Fruit fly (Drosophila melanogaster) whole organism, embryonic: ENCODE results near the gene CG13108.

Experiments used
- Aef1 ChIP-seq: fragments of 200-800 bp; sonication (Bioruptor generic); IDR thresholded peaks from 3 replicates; pipeline ENCODE4 v1.3.6; 2022; ENCODE audit warnings: missing biosample characterization, missing genetic modification characterization
- Blimp-1 ChIP-seq: fragments of 200-800 bp; sonication (Bioruptor generic); optimal IDR thresholded peaks from 3 replicates; lab custom pipeline; 2018; ENCODE audit warnings: missing biosample characterization, missing genetic modification characterization, mild to moderate bottlenecking, moderate library complexity, missing genetic modification reagents
- CG10462 ChIP-seq: fragments of 200-800 bp; sonication (Bioruptor generic); optimal IDR thresholded peaks from 2 replicates; lab custom pipeline; 2016; ENCODE audit warnings: missing biosample characterization, missing genetic modification characterization
- CG11247 ChIP-seq: fragments of 200-800 bp; sonication (Bioruptor generic); IDR thresholded peaks from 2 replicates; pipeline ENCODE4 v1.3.6; 2022; ENCODE audit warnings: missing biosample characterization, missing genetic modification characterization
- CG12155 ChIP-seq: fragments of 200-800 bp; sonication (Bioruptor generic); optimal IDR thresholded peaks from 3 replicates; lab custom pipeline; 2016; ENCODE audit warnings: missing biosample characterization, missing genetic modification characterization
- CG12236 ChIP-seq: fragments of 200-800 bp; sonication (Bioruptor generic); optimal IDR thresholded peaks from 2 replicates; lab custom pipeline; 2016; ENCODE audit warnings: missing biosample characterization, missing genetic modification characterization
- CG13894 ChIP-seq: fragments of 200-800 bp; sonication (Bioruptor generic); optimal IDR thresholded peaks from 3 replicates; lab custom pipeline; 2018; ENCODE audit warnings: missing biosample characterization, mild to moderate bottlenecking, missing genetic modification characterization, moderate library complexity
- CG18476 ChIP-seq: fragments of 200-800 bp; sonication (Bioruptor generic); optimal IDR thresholded peaks from 2 replicates; lab custom pipeline; 2016; ENCODE audit warnings: missing biosample characterization, mild to moderate bottlenecking, missing genetic modification characterization
- CG2116 ChIP-seq: fragments of 200-800 bp; sonication (Bioruptor generic); optimal IDR thresholded peaks from 3 replicates; lab custom pipeline; 2018; ENCODE audit warnings: missing biosample characterization, mild to moderate bottlenecking, missing genetic modification characterization
- CG2199 ChIP-seq: fragments of 200-800 bp; sonication (Bioruptor generic); IDR thresholded peaks from 3 replicates; pipeline ENCODE4 v1.3.6; 2022; ENCODE audit warnings: missing biosample characterization, missing genetic modification characterization
- CG31388 ChIP-seq: fragments of 200-800 bp; sonication (Bioruptor generic); optimal IDR thresholded peaks from 2 replicates; lab custom pipeline; 2016; ENCODE audit warnings: missing biosample characterization, missing genetic modification characterization
- CG32767 ChIP-seq: fragments of 200-800 bp; sonication (Bioruptor generic); IDR thresholded peaks from 2 replicates; pipeline ENCODE4 v1.3.6; 2022; ENCODE audit warnings: missing biosample characterization, missing genetic modification characterization
- CG33213 ChIP-seq: fragments of 200-800 bp; sonication (Bioruptor generic); optimal IDR thresholded peaks from 3 replicates; lab custom pipeline; 2016; ENCODE audit warnings: missing biosample characterization, missing genetic modification characterization
- CG4820 ChIP-seq: fragments of 200-800 bp; sonication (Bioruptor generic); optimal IDR thresholded peaks from 3 replicates; lab custom pipeline; 2016; ENCODE audit warnings: missing biosample characterization, missing genetic modification characterization
- CG5180 ChIP-seq: fragments of 200-800 bp; sonication (Bioruptor generic); optimal IDR thresholded peaks from 3 replicates; lab custom pipeline; 2017; ENCODE audit warnings: missing biosample characterization, missing genetic modification characterization, mild to moderate bottlenecking, moderate library complexity, missing genetic modification reagents
- CG8478 ChIP-seq: fragments of >200 bp; optimal IDR thresholded peaks from 2 replicates; lab custom pipeline; 2018
- CG9727 ChIP-seq: fragments of 200-800 bp; sonication (Bioruptor generic); optimal IDR thresholded peaks from 3 replicates; lab custom pipeline; 2017; ENCODE audit warnings: missing biosample characterization, mild to moderate bottlenecking, missing genetic modification characterization
- CG9797 ChIP-seq: fragments of 200-800 bp; sonication (Bioruptor generic); optimal IDR thresholded peaks from 3 replicates; lab custom pipeline; 2018; ENCODE audit warnings: missing biosample characterization, mild to moderate bottlenecking, missing genetic modification characterization
- CG9876 ChIP-seq: fragments of 200-800 bp; sonication (Bioruptor generic); optimal IDR thresholded peaks from 2 replicates; lab custom pipeline; 2016; ENCODE audit warnings: missing biosample characterization, missing genetic modification characterization
- CoRest ChIP-seq: fragments of 200-800 bp; sonication (Bioruptor generic); optimal IDR thresholded peaks from 3 replicates; lab custom pipeline; 2018; ENCODE audit warnings: missing biosample characterization, mild to moderate bottlenecking, missing genetic modification characterization, moderate library complexity
- Dip2 ChIP-seq: fragments of 200-800 bp; sonication (Bioruptor generic); IDR thresholded peaks from 2 replicates; pipeline ENCODE4 v1.3.6; 2022; ENCODE audit warnings: missing biosample characterization, missing genetic modification characterization
- Eip74EF ChIP-seq, 2 experiments: fragments of 200-800 bp in 1 of 2; fragments of >200 bp in 1 of 2; sonication (Bioruptor generic) in 1 of 2; optimal IDR thresholded peaks; 2 replicates each; lab custom pipeline; 2017 to 2019; ENCODE audit warnings: missing biosample characterization in 2 of 2, missing genetic modification characterization in 2 of 2, mild to moderate bottlenecking in 1 of 2, moderate library complexity in 1 of 2
- HHEX ChIP-seq: fragments of 200-800 bp; sonication (Bioruptor generic); optimal IDR thresholded peaks from 3 replicates; lab custom pipeline; 2017; ENCODE audit warnings: missing biosample characterization, mild to moderate bottlenecking, missing genetic modification characterization, missing genetic modification reagents
- Hand ChIP-seq: fragments of 200-800 bp; sonication (Bioruptor generic); optimal IDR thresholded peaks from 2 replicates; lab custom pipeline; 2017; ENCODE audit warnings: mild to moderate bottlenecking, missing biosample characterization, missing genetic modification reagents, missing genetic modification characterization
- Hr39 ChIP-seq: fragments of >200 bp; optimal IDR thresholded peaks from 2 replicates; lab custom pipeline; 2017
- Meics ChIP-seq: fragments of 200-800 bp; sonication (Bioruptor generic); optimal IDR thresholded peaks from 2 replicates; lab custom pipeline; 2017; ENCODE audit warnings: missing biosample characterization, mild to moderate bottlenecking, missing genetic modification characterization
- Oli ChIP-seq: fragments of 200-800 bp; sonication (Bioruptor generic); optimal IDR thresholded peaks from 2 replicates; lab custom pipeline; 2018; ENCODE audit warnings: missing biosample characterization, mild to moderate bottlenecking, missing genetic modification characterization, moderate library complexity
- Pdp1 ChIP-seq, 2 experiments: fragments of 200-800 bp; sonication (Bioruptor generic); optimal IDR thresholded peaks; 3 replicates each; lab custom pipeline; 2016; ENCODE audit warnings: missing biosample characterization in 2 of 2, missing genetic modification characterization in 2 of 2, mild to moderate bottlenecking in 1 of 2, moderate library complexity in 1 of 2
- Scr ChIP-seq: fragments of 200-800 bp; sonication (Bioruptor generic); IDR thresholded peaks from 2 replicates; pipeline ENCODE4 v1.3.6; 2022; ENCODE audit warnings: missing biosample characterization, missing genetic modification characterization; ENCODE audit not compliant: partially characterized antibody
- Sin3A ChIP-seq: fragments of >200 bp; optimal IDR thresholded peaks from 2 replicates; lab custom pipeline; 2018
- TFAM ChIP-seq: fragments of 200-800 bp; sonication (Bioruptor generic); optimal IDR thresholded peaks from 2 replicates; lab custom pipeline; 2017; ENCODE audit warnings: missing biosample characterization, missing genetic modification characterization, inconsistent platforms
- ash1 ChIP-seq: fragments of 200-800 bp; sonication (Bioruptor generic); optimal IDR thresholded peaks from 2 replicates; lab custom pipeline; 2018; ENCODE audit warnings: missing biosample characterization, mild to moderate bottlenecking, missing genetic modification characterization
- crp ChIP-seq, 2 experiments: fragments of 200-800 bp; sonication (Bioruptor generic); optimal IDR thresholded peaks; 2 replicates in 1 of 2; 3 replicates in 1 of 2; lab custom pipeline; 2017; ENCODE audit warnings: missing biosample characterization in 2 of 2, missing genetic modification characterization in 2 of 2, mild to moderate bottlenecking in 1 of 2, moderate library complexity in 1 of 2
- dpn ChIP-seq, 2 experiments: fragments of 200-800 bp; sonication (Bioruptor generic); optimal IDR thresholded peaks; 3 replicates each; lab custom pipeline; 2016; ENCODE audit warnings: missing biosample characterization in 2 of 2, missing genetic modification characterization in 2 of 2
- fru ChIP-seq: fragments of >200 bp; optimal IDR thresholded peaks from 2 replicates; lab custom pipeline; 2017
- gce ChIP-seq: fragments of 200-800 bp; sonication (Bioruptor generic); IDR thresholded peaks from 3 replicates; pipeline ENCODE4 v1.3.6; 2022; ENCODE audit warnings: missing biosample characterization, missing genetic modification characterization
- hb ChIP-seq: fragments of 200-800 bp; sonication (Bioruptor generic); IDR thresholded peaks from 3 replicates; pipeline ENCODE4 v1.3.6; 2022; ENCODE audit warnings: missing biosample characterization, missing genetic modification characterization; ENCODE audit not compliant: partially characterized antibody
- ind ChIP-seq: fragments of 200-800 bp; sonication (Bioruptor generic); optimal IDR thresholded peaks from 3 replicates; lab custom pipeline; 2016; ENCODE audit warnings: missing biosample characterization, missing genetic modification characterization
- lilli ChIP-seq: fragments of 200-800 bp; sonication (Bioruptor generic); optimal IDR thresholded peaks from 3 replicates; lab custom pipeline; 2016; ENCODE audit warnings: missing biosample characterization, missing genetic modification characterization
- nerfin-1 ChIP-seq: fragments of 200-800 bp; sonication (Bioruptor generic); optimal IDR thresholded peaks from 3 replicates; lab custom pipeline; 2019; ENCODE audit warnings: missing biosample characterization, mild to moderate bottlenecking, missing genetic modification characterization, moderate library complexity
- nom ChIP-seq: fragments of 200-800 bp; sonication (Bioruptor generic); optimal IDR thresholded peaks from 2 replicates; lab custom pipeline; 2017; ENCODE audit warnings: missing biosample characterization, missing genetic modification characterization, mild to moderate bottlenecking, moderate library complexity, missing genetic modification reagents
- oc ChIP-seq: fragments of 200-800 bp; sonication (Bioruptor generic); optimal IDR thresholded peaks from 2 replicates; lab custom pipeline; 2018; ENCODE audit warnings: missing biosample characterization, mild to moderate bottlenecking, missing genetic modification characterization, moderate library complexity
- pros ChIP-seq: fragments of 200-800 bp; sonication (Bioruptor generic); optimal IDR thresholded peaks from 3 replicates; lab custom pipeline; 2019; ENCODE audit warnings: missing biosample characterization, mild to moderate bottlenecking, missing genetic modification characterization, moderate library complexity
- pzg ChIP-seq: fragments of 200-800 bp; sonication (Bioruptor generic); optimal IDR thresholded peaks from 3 replicates; lab custom pipeline; 2018; ENCODE audit warnings: missing biosample characterization, mild to moderate bottlenecking, missing genetic modification characterization, moderate library complexity
- sisA ChIP-seq: fragments of 200-800 bp; sonication (Bioruptor generic); IDR thresholded peaks from 2 replicates; pipeline ENCODE4 v1.3.6; 2022; ENCODE audit warnings: missing biosample characterization, missing genetic modification characterization
- trem ChIP-seq: fragments of 200-800 bp; optimal IDR thresholded peaks from 3 replicates; lab custom pipeline; 2019; ENCODE audit warnings: missing biosample characterization, mild to moderate bottlenecking, missing genetic modification characterization, moderate library complexity
- tup ChIP-seq: fragments of 200-800 bp; sonication (Bioruptor generic); optimal IDR thresholded peaks from 2 replicates; lab custom pipeline; 2016; ENCODE audit warnings: missing biosample characterization, mild to moderate bottlenecking, missing genetic modification characterization, moderate library complexity
- vnd ChIP-seq: fragments of 200-800 bp; sonication (Bioruptor generic); IDR thresholded peaks from 3 replicates; pipeline ENCODE4 v1.3.6; 2022; ENCODE audit warnings: missing biosample characterization, missing genetic modification characterization; ENCODE audit not compliant: partially characterized antibody

Gene CG13108

dm6 chr2L:9124448-9124847 is 39.6 kb upstream of the CG13108 start:
- TF ChIP-seq nerfin-1 (tag; lab: Kevin White, UChicago) (peak; percentile 88), CG5180 (GFP tag; lab: Kevin White, UChicago) (peak; percentile 93), nom (GFP tag; lab: Kevin White, UChicago) (peak; percentile 8), ind (GFP tag; lab: Kevin White, UChicago) (no peak), CG8478 (lab: Kevin White, UChicago) (no peak), CG32767 (GFP tag; lab: Robert Waterston, UW) (no peak), CG2199 (GFP tag; lab: Robert Waterston, UW) (peak; percentile 18; the same call in 1 of the 3 replicates), CG4820 (GFP tag; lab: Kevin White, UChicago) (no peak)

DNA sequence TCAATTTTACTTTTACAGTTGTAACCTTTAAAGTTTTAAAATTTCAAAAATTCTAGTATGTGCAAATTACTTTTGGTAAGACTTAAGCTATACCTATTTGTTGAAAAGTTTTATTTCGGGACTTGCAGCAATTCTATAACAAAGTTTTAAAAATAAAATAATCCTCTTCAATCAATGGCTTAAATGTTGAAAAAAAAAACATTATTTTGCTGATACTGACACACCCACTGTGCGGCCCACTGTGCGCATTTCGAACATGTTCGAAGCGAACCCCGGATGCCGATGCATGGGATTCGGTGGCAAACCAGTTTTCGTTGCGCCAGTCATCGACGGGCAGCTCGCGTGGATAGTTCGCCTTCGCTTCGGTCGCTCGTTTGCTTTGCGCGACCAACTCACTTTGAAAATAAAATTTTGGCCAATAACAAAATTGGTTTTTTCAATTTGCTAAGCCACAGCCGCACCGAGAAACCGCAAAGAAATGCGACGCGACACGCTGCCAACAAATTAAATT is 38.6 kb upstream of the CG13108 start, which contains the start of gene CG32982:
CG32982 (plus strand) TSS at position 320 of the 511 bp plus-strand sequence.
- TF ChIP-seq CG11247 (GFP tag; lab: Robert Waterston, UW) (peak; percentile 88), gce (GFP tag; lab: Robert Waterston, UW) (peak; percentile 61), CG31388 (GFP tag; lab: Kevin White, UChicago) (peak; percentile 68), ash1 (GFP tag; lab: Kevin White, UChicago) (peak; percentile 15), Blimp-1 (GFP tag; lab: Kevin White, UChicago) (peak; percentile 79), CoRest (tag; lab: Kevin White, UChicago) (peak; percentile 96), CG9727 (GFP tag; lab: Kevin White, UChicago) (peak; percentile 95), dpn (GFP tag; optimal IDR thresholded peaks at IDR 0.05; lab: Kevin White, UChicago) (peak; percentile 80 to 95), CG2116 (GFP tag; lab: Kevin White, UChicago) (peak; percentile 77), Eip74EF (GFP tag; optimal IDR thresholded peaks at IDR 0.05; lab: Kevin White, UChicago) (peak in 1 of 2 experiments; percentile 70), Meics (GFP tag; lab: Kevin White, UChicago) (peak; percentile 95), CG13894 (tag; lab: Kevin White, UChicago) (peak; percentile 79), Sin3A (lab: Kevin White, UChicago) (no peak), CG12155 (GFP tag; lab: Kevin White, UChicago) (peak; percentile 79), CG33213 (GFP tag; lab: Kevin White, UChicago) (peak; percentile 67), lilli (GFP tag; lab: Kevin White, UChicago) (peak; percentile 88), CG9797 (no peak), Scr (no peak), Aef1 (peak; percentile 83), CG10462 (peak; percentile 64), trem (tag; lab: Kevin White, UChicago) (peak; percentile 69), CG12236 (GFP tag; lab: Kevin White, UChicago) (peak; percentile 80), pzg (GFP tag; lab: Kevin White, UChicago) (no peak), Pdp1 (GFP tag; optimal IDR thresholded peaks at IDR 0.05; lab: Kevin White, UChicago) (peak; percentile 81 to 85), Oli (tag; lab: Kevin White, UChicago) (peak; percentile 95), TFAM (GFP tag; lab: Kevin White, UChicago) (peak; percentile 53), CG9876 (peak; percentile 87), Hr39 (lab: Kevin White, UChicago) (no peak), vnd (GFP tag; lab: Robert Waterston, UW) (no peak), tup (GFP tag; lab: Kevin White, UChicago) (peak; percentile 42), Dip2 (peak; percentile 24; the same call in 1 of the 2 replicates), sisA (GFP tag; lab: Robert Waterston, UW) (no peak; the same call in 1 of the 2 replicates), pros (GFP tag; lab: Kevin White, UChicago) (no peak), oc (peak; percentile 61), HHEX (GFP tag; lab: Kevin White, UChicago) (peak; percentile 92), CG18476 (GFP tag; lab: Kevin White, UChicago) (peak; percentile 90), hb (GFP tag; lab: Robert Waterston, UW) (no peak), fru (lab: Kevin White, UChicago) (no peak), crp (GFP tag; optimal IDR thresholded peaks at IDR 0.05; lab: Kevin White, UChicago) (peak in 1 of 2 experiments; percentile 61), Hand (peak; percentile 77)
